Fruit fly (Drosophila melanogaster) whole organism, embryonic: ENCODE results near the gene CG45490.

Experiments
- Bdp1 ChIP-seq: fragments of 200-800 bp; sonication (Bioruptor generic); optimal IDR thresholded peaks from 3 replicates; lab custom pipeline; 2016; ENCODE audit warnings: missing biosample characterization, missing genetic modification characterization
- CG12659 ChIP-seq: fragments of 200-800 bp; sonication (Bioruptor generic); optimal IDR thresholded peaks from 3 replicates; lab custom pipeline; 2017; ENCODE audit warnings: mild to moderate bottlenecking, missing biosample characterization, missing genetic modification reagents, missing genetic modification characterization
- CG13624 ChIP-seq: fragments of 200-800 bp; sonication (Bioruptor generic); optimal IDR thresholded peaks from 2 replicates; lab custom pipeline; 2016; ENCODE audit warnings: missing biosample characterization, missing genetic modification characterization
- CG13775 ChIP-seq: fragments of 200-800 bp; sonication (Bioruptor generic); optimal IDR thresholded peaks from 3 replicates; lab custom pipeline; 2017; ENCODE audit warnings: missing biosample characterization, mild to moderate bottlenecking, missing genetic modification characterization
- CG14050 ChIP-seq: fragments of 200-800 bp; sonication (Bioruptor generic); IDR thresholded peaks from 3 replicates; pipeline ENCODE4 v1.3.6; 2022; ENCODE audit warnings: missing biosample characterization, missing genetic modification characterization
- CG1602 ChIP-seq: fragments of 200-800 bp; sonication (Bioruptor generic); optimal IDR thresholded peaks from 3 replicates; lab custom pipeline; 2016; ENCODE audit warnings: missing biosample characterization, missing genetic modification characterization
- CG17568 ChIP-seq: fragments of 200-800 bp; sonication (Bioruptor generic); optimal IDR thresholded peaks from 2 replicates; lab custom pipeline; 2018; ENCODE audit warnings: missing biosample characterization, mild to moderate bottlenecking, missing genetic modification characterization, moderate library complexity
- CG17912 ChIP-seq: fragments of 200-800 bp; sonication (Bioruptor generic); optimal IDR thresholded peaks from 2 replicates; lab custom pipeline; 2018; ENCODE audit warnings: missing biosample characterization, mild to moderate bottlenecking, missing genetic modification characterization
- CG18764 ChIP-seq: fragments of 200-800 bp; sonication (Bioruptor generic); optimal IDR thresholded peaks from 3 replicates; lab custom pipeline; 2016; ENCODE audit warnings: missing biosample characterization, missing genetic modification characterization
- CG2875 ChIP-seq: fragments of 200-800 bp; sonication (Bioruptor generic); optimal IDR thresholded peaks from 2 replicates; lab custom pipeline; 2017; ENCODE audit warnings: missing biosample characterization, mild to moderate bottlenecking, missing genetic modification characterization, missing genetic modification reagents
- CG3281 ChIP-seq: fragments of 200-800 bp; sonication (Bioruptor generic); optimal IDR thresholded peaks from 3 replicates; lab custom pipeline; 2017; ENCODE audit warnings: missing biosample characterization, mild to moderate bottlenecking, missing genetic modification characterization
- CG4282 ChIP-seq: fragments of 200-800 bp; sonication (Bioruptor generic); optimal IDR thresholded peaks from 2 replicates; lab custom pipeline; 2016; ENCODE audit warnings: missing biosample characterization, missing genetic modification characterization
- CG8290 ChIP-seq, 3 experiments: fragments of 200-800 bp; sonication (Bioruptor generic); optimal IDR thresholded peaks; 2 replicates each; lab custom pipeline; 2016 to 2019; ENCODE audit warnings: missing biosample characterization in 3 of 3, missing genetic modification characterization in 3 of 3, mild to moderate bottlenecking in 2 of 3, moderate library complexity in 1 of 3
- CG8944 ChIP-seq: fragments of 200-800 bp; sonication (Bioruptor generic); optimal IDR thresholded peaks from 3 replicates; lab custom pipeline; 2016; ENCODE audit warnings: missing biosample characterization, missing genetic modification characterization
- CG9727 ChIP-seq: fragments of 200-800 bp; sonication (Bioruptor generic); optimal IDR thresholded peaks from 3 replicates; lab custom pipeline; 2017; ENCODE audit warnings: missing biosample characterization, mild to moderate bottlenecking, missing genetic modification characterization
- CG9797 ChIP-seq: fragments of 200-800 bp; sonication (Bioruptor generic); optimal IDR thresholded peaks from 3 replicates; lab custom pipeline; 2018; ENCODE audit warnings: missing biosample characterization, mild to moderate bottlenecking, missing genetic modification characterization
- CHES-1-like ChIP-seq: fragments of 200-800 bp; sonication (Bioruptor generic); optimal IDR thresholded peaks from 2 replicates; lab custom pipeline; 2016; ENCODE audit warnings: missing biosample characterization, missing genetic modification characterization
- Dip2 ChIP-seq: fragments of 200-800 bp; sonication (Bioruptor generic); IDR thresholded peaks from 2 replicates; pipeline ENCODE4 v1.3.6; 2022; ENCODE audit warnings: missing biosample characterization, missing genetic modification characterization
- Dll ChIP-seq: fragments of 200-800 bp; sonication (Bioruptor generic); IDR thresholded peaks from 4 replicates; pipeline ENCODE4 v1.3.6; 2022; ENCODE audit warnings: missing biosample characterization, missing genetic modification characterization; ENCODE audit not compliant: partially characterized antibody
- Dref ChIP-seq: fragments of 200-800 bp; sonication (Bioruptor generic); IDR thresholded peaks from 2 replicates; pipeline ENCODE4 v1.3.6; 2022; ENCODE audit warnings: missing biosample characterization, missing genetic modification characterization
- Drgx ChIP-seq: fragments of 200-800 bp; sonication (Bioruptor generic); IDR thresholded peaks from 2 replicates; pipeline ENCODE4 v1.3.6; 2022; ENCODE audit warnings: missing biosample characterization, missing genetic modification characterization
- E2f2 ChIP-seq: fragments of 200-800 bp; sonication (Bioruptor generic); IDR thresholded peaks from 2 replicates; pipeline ENCODE4 v1.3.6; 2022; ENCODE audit warnings: missing biosample characterization, missing genetic modification characterization
- ERR ChIP-seq: fragments of 200-800 bp; sonication (Bioruptor generic); optimal IDR thresholded peaks from 2 replicates; lab custom pipeline; 2016; ENCODE audit warnings: missing biosample characterization, missing genetic modification characterization
- Hmx ChIP-seq: fragments of 200-800 bp; sonication (Bioruptor generic); optimal IDR thresholded peaks from 2 replicates; lab custom pipeline; 2016; ENCODE audit warnings: missing biosample characterization, missing genetic modification characterization
- Lpt ChIP-seq: fragments of >200 bp; optimal IDR thresholded peaks from 2 replicates; lab custom pipeline; 2018; ENCODE audit warnings: missing biosample characterization, missing genetic modification characterization
- MESR4 ChIP-seq: fragments of 200-800 bp; sonication (Bioruptor generic); optimal IDR thresholded peaks from 2 replicates; lab custom pipeline; 2018; ENCODE audit warnings: missing biosample characterization, mild to moderate bottlenecking, missing genetic modification characterization, moderate library complexity
- Mrtf ChIP-seq: fragments of 200-800 bp; sonication (Bioruptor generic); IDR thresholded peaks from 3 replicates; pipeline ENCODE4 v1.3.6; 2022; ENCODE audit warnings: missing biosample characterization, missing genetic modification characterization
- Oaz ChIP-seq: fragments of 200-800 bp; sonication (Bioruptor generic); IDR thresholded peaks from 2 replicates; pipeline ENCODE4 v1.3.6; 2022; ENCODE audit warnings: missing biosample characterization, missing genetic modification characterization
- TFAM ChIP-seq: fragments of 200-800 bp; sonication (Bioruptor generic); optimal IDR thresholded peaks from 2 replicates; lab custom pipeline; 2017; ENCODE audit warnings: missing biosample characterization, missing genetic modification characterization, inconsistent platforms
- bbx ChIP-seq: fragments of 200-800 bp; sonication (Bioruptor generic); IDR thresholded peaks from 2 replicates; pipeline ENCODE4 v1.3.6; 2022; ENCODE audit warnings: missing biosample characterization, missing genetic modification characterization; ENCODE audit not compliant: partially characterized antibody
- bsh ChIP-seq, 2 experiments: fragments of 200-800 bp; sonication (Bioruptor generic); optimal IDR thresholded peaks; 2 replicates each; lab custom pipeline; 2017 to 2018; ENCODE audit warnings: mild to moderate bottlenecking in 2 of 2, missing biosample characterization in 2 of 2, missing genetic modification characterization in 2 of 2, moderate library complexity in 1 of 2
- cad ChIP-seq: fragments of >200 bp; optimal IDR thresholded peaks from 2 replicates; lab custom pipeline; 2017; ENCODE audit warnings: missing biosample characterization, missing genetic modification characterization
- cg ChIP-seq: fragments of 200-800 bp; sonication (Bioruptor generic); optimal IDR thresholded peaks from 3 replicates; lab custom pipeline; 2019; ENCODE audit warnings: missing biosample characterization, mild to moderate bottlenecking, missing genetic modification characterization, moderate library complexity
- cwo ChIP-seq: fragments of 200-800 bp; sonication (Bioruptor generic); optimal IDR thresholded peaks from 3 replicates; lab custom pipeline; 2017; ENCODE audit warnings: missing biosample characterization, missing genetic modification characterization, mild to moderate bottlenecking, moderate library complexity, missing genetic modification reagents
- danr ChIP-seq: fragments of 200-800 bp; sonication (Bioruptor generic); IDR thresholded peaks from 2 replicates; pipeline ENCODE4 v1.3.6; 2022; ENCODE audit warnings: missing biosample characterization, missing genetic modification characterization
- dati ChIP-seq: fragments of 200-800 bp; sonication (Bioruptor generic); IDR thresholded peaks from 2 replicates; pipeline ENCODE4 v1.3.6; 2022; ENCODE audit warnings: missing biosample characterization, missing genetic modification characterization
- gcm ChIP-seq: fragments of 200-800 bp; sonication (Bioruptor generic); optimal IDR thresholded peaks from 2 replicates; lab custom pipeline; 2019; ENCODE audit warnings: missing biosample characterization, mild to moderate bottlenecking, missing genetic modification characterization, moderate library complexity
- gem ChIP-seq: fragments of 200-800 bp; sonication (Bioruptor generic); optimal IDR thresholded peaks from 2 replicates; lab custom pipeline; 2019; ENCODE audit warnings: missing biosample characterization, mild to moderate bottlenecking, missing genetic modification characterization, moderate library complexity
- grau ChIP-seq: fragments of 200-800 bp; optimal IDR thresholded peaks from 3 replicates; lab custom pipeline; 2019; ENCODE audit warnings: missing biosample characterization, mild to moderate bottlenecking, missing genetic modification characterization, moderate library complexity
- hth ChIP-seq: fragments of >200 bp; optimal IDR thresholded peaks from 2 replicates; lab custom pipeline; 2017; ENCODE audit warnings: inconsistent platforms
- knrl ChIP-seq: fragments of 200-800 bp; sonication (Bioruptor generic); IDR thresholded peaks from 3 replicates; pipeline ENCODE4 v1.3.6; 2022; ENCODE audit warnings: missing biosample characterization, missing genetic modification characterization; ENCODE audit not compliant: partially characterized antibody
- lab ChIP-seq: fragments of 200-800 bp; sonication (Bioruptor generic); optimal IDR thresholded peaks from 3 replicates; lab custom pipeline; 2017; ENCODE audit warnings: missing biosample characterization, missing genetic modification characterization, mild to moderate bottlenecking, moderate library complexity, missing genetic modification reagents
- pho ChIP-seq: fragments of 200-800 bp; sonication (Bioruptor generic); optimal IDR thresholded peaks from 2 replicates; lab custom pipeline; 2016; ENCODE audit warnings: missing biosample characterization, missing genetic modification characterization
- phol ChIP-seq: fragments of 200-800 bp; sonication (Bioruptor generic); optimal IDR thresholded peaks from 3 replicates; lab custom pipeline; 2018; ENCODE audit warnings: missing biosample characterization, mild to moderate bottlenecking, missing genetic modification characterization, moderate library complexity
- pros ChIP-seq: fragments of 200-800 bp; sonication (Bioruptor generic); optimal IDR thresholded peaks from 3 replicates; lab custom pipeline; 2019; ENCODE audit warnings: missing biosample characterization, mild to moderate bottlenecking, missing genetic modification characterization, moderate library complexity
- sob ChIP-seq: fragments of 200-800 bp; sonication (Bioruptor generic); IDR thresholded peaks from 2 replicates; pipeline ENCODE4 v1.3.6; 2022; ENCODE audit warnings: missing biosample characterization, missing genetic modification characterization
- wek ChIP-seq: fragments of 200-800 bp; sonication (Bioruptor generic); optimal IDR thresholded peaks from 3 replicates; lab custom pipeline; 2018; ENCODE audit warnings: missing biosample characterization, mild to moderate bottlenecking, missing genetic modification characterization, moderate library complexity
- wor ChIP-seq: fragments of 200-800 bp; sonication (Bioruptor generic); IDR thresholded peaks from 2 replicates; pipeline ENCODE4 v1.3.6; 2022; ENCODE audit warnings: missing biosample characterization, missing genetic modification characterization

The CG45490 gene

DNA sequence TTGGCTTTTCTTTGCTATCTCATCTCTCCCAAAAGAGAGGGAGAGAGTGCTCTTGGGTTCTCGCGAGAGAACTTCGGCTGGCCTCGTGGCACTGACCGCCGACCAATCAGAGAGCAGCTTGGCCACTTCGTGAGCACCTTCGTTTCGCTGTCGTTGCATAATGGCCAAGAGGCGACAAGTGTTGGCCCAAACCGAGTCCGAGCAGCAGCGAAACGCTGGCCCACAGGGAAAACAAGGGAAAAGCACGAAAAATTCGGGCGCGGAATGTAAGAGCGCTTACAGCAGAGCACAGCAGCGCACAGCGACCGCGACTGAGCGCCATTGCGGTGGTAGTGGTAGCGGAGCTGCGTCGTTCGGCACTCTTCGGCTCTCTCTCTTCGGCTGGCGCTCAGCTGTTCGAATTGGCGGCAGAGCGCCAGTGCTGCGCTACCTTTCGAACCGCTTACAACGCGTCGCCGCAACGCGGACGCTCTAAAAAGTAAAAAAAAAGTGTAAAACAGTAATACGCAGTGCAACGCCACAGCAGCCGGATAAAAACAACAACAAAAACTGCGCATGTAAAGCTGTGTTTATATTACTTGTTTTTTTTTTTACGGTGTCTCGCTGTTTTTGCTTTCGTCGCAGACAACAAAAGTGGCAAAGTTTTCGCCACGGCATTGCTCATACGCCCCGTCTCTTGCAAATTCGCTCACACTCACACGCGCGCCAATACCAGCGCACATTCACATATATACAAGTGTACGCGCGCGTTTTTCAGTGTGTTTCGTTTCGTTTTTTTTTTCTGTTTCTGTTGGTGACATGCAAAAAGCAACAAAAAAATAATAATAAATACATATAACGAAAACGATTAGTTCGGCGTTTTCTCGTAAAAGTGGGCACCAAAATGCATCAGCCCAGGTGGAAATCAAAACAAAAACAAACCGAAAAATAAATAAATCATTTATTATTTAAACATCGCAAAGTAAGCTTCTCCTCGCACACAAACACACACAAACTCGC, 46.9 kb downstream of the CG45490 start (continued):
- TF ChIP-seq CG2875 (GFP tag; lab: Kevin White, UChicago): no peak
- no peak for TF ChIP-seq Dip2 (GFP tag; lab: Robert Waterston, UW)
- TF ChIP-seq TFAM (GFP tag; lab: Kevin White, UChicago): no peak
- TF ChIP-seq knrl: peak; percentile 37; the same call in 1 of the 3 replicates
- no peak for TF ChIP-seq gcm (GFP tag; lab: Kevin White, UChicago)
- no peak for TF ChIP-seq E2f2 (GFP tag; lab: Robert Waterston, UW)
- TF ChIP-seq CG17568 (GFP tag; lab: Kevin White, UChicago): no peak
- TF ChIP-seq dati (GFP tag; lab: Robert Waterston, UW): no peak
- no peak for TF ChIP-seq CG13775
- TF ChIP-seq gem (tag; lab: Kevin White, UChicago): no peak
- TF ChIP-seq CG13624: peak; percentile 61
- no peak for TF ChIP-seq pho (GFP tag; lab: Kevin White, UChicago)
- TF ChIP-seq CG8944 (GFP tag; lab: Kevin White, UChicago): no peak
- TF ChIP-seq CG9797 (GFP tag; lab: Kevin White, UChicago): no peak
- TF ChIP-seq CHES-1-like: no peak
- TF ChIP-seq hth (lab: Kevin White, UChicago): no peak
- no peak for TF ChIP-seq Hmx (GFP tag; lab: Kevin White, UChicago)
- no peak for TF ChIP-seq CG1602 (GFP tag; lab: Kevin White, UChicago)
- peak; percentile 79 for TF ChIP-seq pros (GFP tag; lab: Kevin White, UChicago)
- peak; percentile 5 for TF ChIP-seq CG4282 (GFP tag; lab: Kevin White, UChicago)
- no peak for TF ChIP-seq ERR
- no peak for TF ChIP-seq Oaz (GFP tag; lab: Robert Waterston, UW)
- TF ChIP-seq CG17912 (GFP tag; lab: Kevin White, UChicago): no peak
- no peak for TF ChIP-seq grau (tag; lab: Kevin White, UChicago)
- peak; percentile 66 for TF ChIP-seq cg
- TF ChIP-seq lab (GFP tag; lab: Kevin White, UChicago): peak; percentile 44
- TF ChIP-seq Drgx: peak; percentile 81
- peak; percentile 63; the same call in 2 of the 4 replicates for TF ChIP-seq Dll (GFP tag; lab: Robert Waterston, UW)
- TF ChIP-seq CG9727 (GFP tag; lab: Kevin White, UChicago): peak; percentile 29
- TF ChIP-seq MESR4 (GFP tag; lab: Kevin White, UChicago): no peak
- no peak for TF ChIP-seq cwo
- no peak for TF ChIP-seq wek (GFP tag; lab: Kevin White, UChicago)
- no peak for TF ChIP-seq phol (tag; lab: Kevin White, UChicago)
- TF ChIP-seq CG18764 (GFP tag; lab: Kevin White, UChicago): no peak
- no peak for TF ChIP-seq Mrtf (GFP tag; lab: Robert Waterston, UW)
- no peak for TF ChIP-seq danr (GFP tag; lab: Robert Waterston, UW)
- TF ChIP-seq Bdp1 (GFP tag; lab: Kevin White, UChicago): no peak
- no peak for TF ChIP-seq CG14050 (GFP tag; lab: Robert Waterston, UW)
- no peak for TF ChIP-seq wor (GFP tag; lab: Robert Waterston, UW)
- TF ChIP-seq bbx (GFP tag; lab: Robert Waterston, UW): peak; percentile 46; the same call in 1 of the 2 replicates
- no peak for TF ChIP-seq Lpt (GFP tag; lab: Kevin White, UChicago)
- TF ChIP-seq Dref (GFP tag; lab: Robert Waterston, UW): no peak
- TF ChIP-seq cad (GFP tag; lab: Kevin White, UChicago): no peak
- TF ChIP-seq CG12659 (GFP tag; lab: Kevin White, UChicago): no peak
- no peak for TF ChIP-seq sob
- peak; percentile 8 for TF ChIP-seq CG3281
- TF ChIP-seq bsh (GFP tag; optimal IDR thresholded peaks at IDR 0.05; lab: Kevin White, UChicago): peak in 1 of 2 experiments; percentile 56
- TF ChIP-seq CG8290 (GFP tag; optimal IDR thresholded peaks at IDR 0.05; lab: Kevin White, UChicago): no peak
- TF ChIP-seq CG8290 (tag; optimal IDR thresholded peaks at IDR 0.05; lab: Kevin White, UChicago): peak in 1 of 2 experiments; percentile 24
